Worm (Caenorhabditis elegans): ENCODE data around the gene R10H10.4.

DNA sequence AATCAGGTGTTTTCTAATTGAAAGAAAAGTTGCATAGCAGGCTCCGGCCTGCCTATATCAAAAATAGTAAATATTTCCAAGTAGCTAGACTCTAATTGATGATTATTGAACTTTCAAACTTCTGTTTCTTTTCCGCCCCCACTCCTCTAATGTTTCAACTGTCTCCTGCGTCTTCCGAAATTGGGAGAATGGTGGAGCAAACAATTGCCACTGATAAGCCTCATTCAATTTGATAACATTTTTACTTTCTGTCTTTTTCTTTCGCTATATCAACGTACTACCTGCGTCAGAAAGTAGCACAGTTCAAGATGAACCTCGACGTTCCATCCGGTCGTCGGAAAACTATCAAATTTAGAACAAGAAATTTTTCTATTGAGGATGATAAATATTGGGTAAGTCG, 44.1 kb upstream of the R10H10.4 start, which contains the start of gene F13B12.3:
- TF ChIP-seq cog-1 (tag; optimal IDR thresholded peaks at IDR 0.05) (no peak), ztf-29 (GFP tag; IDR thresholded peaks at IDR 0.05) (no peak)
